Worm (Caenorhabditis elegans): ENCODE data around the gene Y54E2A.9.
A peak's percentile ranks its signal among the peaks of the same experiment; 100 is the strongest.

Gene Y54E2A.9

ce11 chrII:14813106-14813505 is 27.3 kb upstream of the Y54E2A.9 start:
- TF ChIP-seq zip-8 (tag; optimal IDR thresholded peaks at IDR 0.05) = no peak
- TF ChIP-seq nhr-76 (tag; optimal IDR thresholded peaks at IDR 0.05) = no peak
- no peak for TF ChIP-seq nhr-237 (tag; optimal IDR thresholded peaks at IDR 0.05)

- TF ChIP-seq pha-4 (tag; optimal IDR thresholded peaks at IDR 0.05) = no peak
- no peak for TF ChIP-seq nhr-2 (tag; optimal IDR thresholded peaks at IDR 0.05)
- no peak for TF ChIP-seq lin-13 (tag; optimal IDR thresholded peaks at IDR 0.05)
- no peak for TF ChIP-seq mep-1 (tag; optimal IDR thresholded peaks at IDR 0.05)
- TF ChIP-seq lsy-2 (tag; optimal IDR thresholded peaks at IDR 0.05) = no peak
- TF ChIP-seq nhr-76 (tag; optimal IDR thresholded peaks at IDR 0.05) = no peak
- no peak for TF ChIP-seq sptf-1 (tag; optimal IDR thresholded peaks at IDR 0.05)
- no peak for TF ChIP-seq lin-32 (GFP tag; optimal IDR thresholded peaks at IDR 0.05)
- TF ChIP-seq nhr-12 (tag; optimal IDR thresholded peaks at IDR 0.05) = no peak
- TF ChIP-seq cnd-1 (tag; optimal IDR thresholded peaks at IDR 0.05) = no peak
- no peak for TF ChIP-seq mab-5 (tag; optimal IDR thresholded peaks at IDR 0.05)
- TF ChIP-seq M03D4.4 (tag; optimal IDR thresholded peaks at IDR 0.05) = no peak
- no peak for TF ChIP-seq nhr-28 (tag; optimal IDR thresholded peaks at IDR 0.05)
- no peak for TF ChIP-seq unc-120 (tag; optimal IDR thresholded peaks at IDR 0.05; ENCODE audit: poor library complexity, severe bottlenecking)
- TF ChIP-seq ceh-43 (GFP tag; optimal IDR thresholded peaks at IDR 0.05) = no peak
- TF ChIP-seq tbx-8 (GFP tag; optimal IDR thresholded peaks at IDR 0.05) = no peak
- no peak for TF ChIP-seq hlh-1 (tag; optimal IDR thresholded peaks at IDR 0.05)
These were observed 26.9 kb upstream of the Y54E2A.9 start for ce11 chrII:14812661-14813060.

ce11 chrII:14812231-14812630 is 26.4 kb upstream of the Y54E2A.9 start, which contains the start of gene osta-3:
osta-3 (plus strand) TSS chrII:14812531.
- TF ChIP-seq mep-1 (tag; optimal IDR thresholded peaks at IDR 0.05) = no peak
- TF ChIP-seq elt-3 (tag; optimal IDR thresholded peaks at IDR 0.05) = no peak
- TF ChIP-seq ces-1 (GFP tag; optimal IDR thresholded peaks at IDR 0.05) = no peak
- TF ChIP-seq ceh-83 (GFP tag; optimal IDR thresholded peaks at IDR 0.05) = no peak
- TF ChIP-seq ham-2 (GFP tag; optimal IDR thresholded peaks at IDR 0.05) = no peak
- TF ChIP-seq elt-1 (tag; optimal IDR thresholded peaks at IDR 0.05; ENCODE audit: borderline replicate concordance, insufficient read depth) = no peak
- no peak for TF ChIP-seq nhr-2 (tag; optimal IDR thresholded peaks at IDR 0.05)

- TF ChIP-seq elt-3 (tag; optimal IDR thresholded peaks at IDR 0.05) (no peak), nhr-12 (tag; optimal IDR thresholded peaks at IDR 0.05) (no peak), hlh-1 (tag; optimal IDR thresholded peaks at IDR 0.05) (no peak), flh-1 (GFP tag; optimal IDR thresholded peaks at IDR 0.05) (no peak), sem-2 (GFP tag; optimal IDR thresholded peaks at IDR 0.05) (no peak), ceh-39 (tag; optimal IDR thresholded peaks at IDR 0.05) (no peak), ceh-83 (GFP tag; optimal IDR thresholded peaks at IDR 0.05) (no peak), ceh-43 (GFP tag; optimal IDR thresholded peaks at IDR 0.05) (no peak), ztf-11 (tag; optimal IDR thresholded peaks at IDR 0.05) (no peak), lin-32 (GFP tag; optimal IDR thresholded peaks at IDR 0.05) (no peak), pha-4 (tag; optimal IDR thresholded peaks at IDR 0.05) (no peak), unc-39 (tag; optimal IDR thresholded peaks at IDR 0.05) (no peak), ham-2 (GFP tag; optimal IDR thresholded peaks at IDR 0.05) (no peak), ces-1 (GFP tag; optimal IDR thresholded peaks at IDR 0.05) (no peak)
These were observed 25.7 kb upstream of the Y54E2A.9 start for ce11 chrII:14811472-14811871.

- TF ChIP-seq pha-4 (tag; optimal IDR thresholded peaks at IDR 0.05) = peak; percentile 3
- no peak for TF ChIP-seq unc-39 (tag; optimal IDR thresholded peaks at IDR 0.05)
- TF ChIP-seq ces-1 (GFP tag; optimal IDR thresholded peaks at IDR 0.05) = peak; percentile 26
- no peak for TF ChIP-seq ztf-11 (tag; optimal IDR thresholded peaks at IDR 0.05)
- TF ChIP-seq unc-120 (tag; optimal IDR thresholded peaks at IDR 0.05; ENCODE audit: poor library complexity, severe bottlenecking) = no peak
- no peak for TF ChIP-seq drap-1 (GFP tag; optimal IDR thresholded peaks at IDR 0.05)
These were observed 24.8 kb upstream of the Y54E2A.9 start for ce11 chrII:14810609-14811008.

ce11 chrII:14808686-14809085 is 22.9 kb upstream of the Y54E2A.9 start, which contains the start of gene W01D2.6:
W01D2.6 (plus strand) TSS chrII:14808986.
- no peak for TF ChIP-seq flh-1 (GFP tag; optimal IDR thresholded peaks at IDR 0.05)
- no peak for TF ChIP-seq ces-1 (GFP tag; optimal IDR thresholded peaks at IDR 0.05)
- TF ChIP-seq zip-8 (tag; optimal IDR thresholded peaks at IDR 0.05) = no peak
- TF ChIP-seq lsy-2 (tag; optimal IDR thresholded peaks at IDR 0.05) = no peak
- no peak for TF ChIP-seq bed-3 (GFP tag; optimal IDR thresholded peaks at IDR 0.05)
- TF ChIP-seq nhr-12 (tag; optimal IDR thresholded peaks at IDR 0.05) = no peak
- TF ChIP-seq unc-120 (tag; optimal IDR thresholded peaks at IDR 0.05; ENCODE audit: poor library complexity, severe bottlenecking) = no peak
- TF ChIP-seq ceh-83 (GFP tag; optimal IDR thresholded peaks at IDR 0.05) = no peak
- TF ChIP-seq blmp-1 (tag; optimal IDR thresholded peaks at IDR 0.05) = no peak
- no peak for TF ChIP-seq pha-4 (tag; optimal IDR thresholded peaks at IDR 0.05)

All from whole organism, mixed stage, embryonic.